Worm (Caenorhabditis elegans) whole organism, L4 larva: ENCODE measurements around the gene R07E5.15.
A peak's percentile ranks its signal among the peaks of the same experiment; 100 is the strongest.

Experiments used
- T20F7.1 ChIP-seq: fragments of 200-800 bp; sonication (Bioruptor generic); optimal IDR thresholded peaks from 2 replicates; lab custom pipeline; 2018; ENCODE audit warnings: mild to moderate bottlenecking, missing genetic modification characterization, missing compliant biosample characterization
- ZK337.2 ChIP-seq: fragments of 200-800 bp; sonication (Bioruptor generic); IDR thresholded peaks from 2 replicates; pipeline ENCODE4 v1.3.6; 2022; ENCODE audit warnings: missing genetic modification reagents, missing genetic modification characterization, missing compliant biosample characterization
- arid-1 ChIP-seq: fragments of 200-800 bp; sonication (Bioruptor generic); conservative IDR thresholded peaks from 2 replicates; pipeline ENCODE4 v1.3.6; 2022; ENCODE audit warnings: missing genetic modification reagents, missing genetic modification characterization, missing compliant biosample characterization
- ceh-20 ChIP-seq: fragments of 200-800 bp; sonication (Bioruptor generic); IDR thresholded peaks from 2 replicates; pipeline ENCODE4 v1.3.6; 2022; ENCODE audit warnings: missing genetic modification reagents, missing genetic modification characterization, missing compliant biosample characterization
- ceh-28 ChIP-seq: fragments of 150-350 bp; optimal IDR thresholded peaks from 2 replicates; lab custom pipeline; 2014; ENCODE audit warnings: missing biosample characterization, missing genetic modification reagents, missing genetic modification characterization
- ceh-32 ChIP-seq: sonication (generic microtip); optimal IDR thresholded peaks from 2 replicates; lab custom pipeline; 2016; ENCODE audit warnings: mild to moderate bottlenecking, missing genetic modification characterization, missing compliant biosample characterization; ENCODE audit not compliant: poor library complexity
- ceh-62 ChIP-seq: sonication (generic microtip); optimal IDR thresholded peaks from 2 replicates; lab custom pipeline; 2017; ENCODE audit warnings: missing biosample characterization, missing genetic modification characterization
- ceh-82 ChIP-seq: sonication (generic microtip); optimal IDR thresholded peaks from 2 replicates; lab custom pipeline; 2017; ENCODE audit warnings: missing biosample characterization, missing genetic modification characterization
- dmd-8 ChIP-seq: fragments of 200-800 bp; sonication (Bioruptor generic); IDR thresholded peaks from 2 replicates; pipeline ENCODE4 v1.3.6; 2022; ENCODE audit warnings: missing genetic modification characterization, missing compliant biosample characterization
- dpl-1 ChIP-seq: fragments of 150-350 bp; optimal IDR thresholded peaks from 2 replicates; lab custom pipeline; 2014; ENCODE audit warnings: missing biosample characterization, missing genetic modification reagents, missing genetic modification characterization
- lin-1 ChIP-seq: fragments of 200-800 bp; sonication (Bioruptor generic); IDR thresholded peaks from 2 replicates; pipeline ENCODE4 v1.3.6; 2022; ENCODE audit warnings: missing genetic modification reagents, missing genetic modification characterization, missing compliant biosample characterization
- lin-38 ChIP-seq: fragments of 200-800 bp; sonication (Bioruptor generic); IDR thresholded peaks from 2 replicates; pipeline ENCODE4 v1.3.6; 2022; ENCODE audit warnings: missing genetic modification reagents, missing genetic modification characterization, missing compliant biosample characterization
- lin-39 ChIP-seq: fragments of 150-350 bp; optimal IDR thresholded peaks from 2 replicates; lab custom pipeline; 2014; ENCODE audit warnings: missing biosample characterization, missing genetic modification reagents, missing genetic modification characterization
- madf-5 ChIP-seq, 2 experiments: fragments of 200-800 bp; sonication (Bioruptor generic); IDR thresholded peaks; 2 replicates each; pipeline ENCODE4 v1.3.6; 2022; ENCODE audit warnings: missing compliant biosample characterization in 2 of 2, missing genetic modification characterization in 2 of 2
- mdl-1 ChIP-seq, 2 experiments: fragments of 150-350 bp in 1 of 2; sonication (generic microtip) in 1 of 2; optimal IDR thresholded peaks; 2 replicates each; lab custom pipeline; 2014 to 2017; ENCODE audit warnings: missing biosample characterization in 2 of 2, missing genetic modification characterization in 2 of 2
- mdt-29 ChIP-seq: fragments of 200-800 bp; sonication (Bioruptor generic); IDR thresholded peaks from 2 replicates; pipeline ENCODE4 v1.3.6; 2022; ENCODE audit warnings: missing genetic modification reagents, missing genetic modification characterization, missing compliant biosample characterization
- mep-1 ChIP-seq: fragments of 150-350 bp; sonication (generic microtip); optimal IDR thresholded peaks from 3 replicates; lab custom pipeline; 2014; ENCODE audit warnings: missing biosample characterization, missing genetic modification characterization
- nhr-10 ChIP-seq: fragments of 150-350 bp; optimal IDR thresholded peaks from 2 replicates; lab custom pipeline; 2014; ENCODE audit warnings: missing biosample characterization, missing genetic modification characterization
- nhr-48 ChIP-seq: sonication (generic microtip); optimal IDR thresholded peaks from 2 replicates; lab custom pipeline; 2016; ENCODE audit warnings: mild to moderate bottlenecking, missing genetic modification characterization, missing compliant biosample characterization
- nhr-76 ChIP-seq: fragments of 150-350 bp; optimal IDR thresholded peaks from 2 replicates; lab custom pipeline; 2014; ENCODE audit warnings: missing biosample characterization, missing genetic modification characterization
- nhr-77 ChIP-seq: fragments of 150-350 bp; optimal IDR thresholded peaks from 2 replicates; lab custom pipeline; 2014; ENCODE audit warnings: missing biosample characterization, missing genetic modification characterization
- pqm-1 ChIP-seq: sonication (generic microtip); optimal IDR thresholded peaks from 2 replicates; lab custom pipeline; 2017; ENCODE audit warnings: missing biosample characterization, missing genetic modification characterization
- sdz-12 ChIP-seq: fragments of 200-800 bp; sonication (Bioruptor generic); optimal IDR thresholded peaks from 2 replicates; lab custom pipeline; 2018; ENCODE audit warnings: mild to moderate bottlenecking, missing genetic modification characterization, missing compliant biosample characterization
- skn-1 ChIP-seq: fragments of 150-350 bp; optimal IDR thresholded peaks from 2 replicates; lab custom pipeline; 2014; ENCODE audit warnings: missing biosample characterization, missing genetic modification characterization
- tra-1 ChIP-seq: fragments of 200-800 bp; sonication (Bioruptor generic); IDR thresholded peaks from 2 replicates; pipeline ENCODE4 v1.3.6; 2022; ENCODE audit warnings: missing genetic modification reagents, missing genetic modification characterization, missing compliant biosample characterization
- unc-62 ChIP-seq, 3 experiments: fragments of 150-350 bp in 1 of 3; sonication (generic microtip); optimal IDR thresholded peaks in 2 of 3; peaks in 1 of 3; 1 replicate in 1 of 3; 2 replicates in 2 of 3; lab custom pipeline; 2014 to 2017; ENCODE audit warnings: missing biosample characterization in 3 of 3, missing genetic modification characterization in 3 of 3, missing genetic modification reagents in 3 of 3, missing genotype in 1 of 3
- vab-7 ChIP-seq: fragments of 200-800 bp; sonication (Bioruptor generic); IDR thresholded peaks from 2 replicates; pipeline ENCODE4 v1.3.6; 2022; ENCODE audit warnings: missing genetic modification reagents, missing genetic modification characterization, missing compliant biosample characterization
- zfp-2 ChIP-seq: sonication (generic microtip); optimal IDR thresholded peaks from 2 replicates; lab custom pipeline; 2016; ENCODE audit warnings: mild to moderate bottlenecking, missing genetic modification characterization, missing compliant biosample characterization
- ztf-7 ChIP-seq: fragments of 150-350 bp; optimal IDR thresholded peaks from 2 replicates; lab custom pipeline; 2014; ENCODE audit warnings: missing biosample characterization, missing genetic modification characterization

R07E5.15 gene

ce11 chrIII:4398463-4398862 is 2.8 kb upstream of the R07E5.15 start, which contains the start of gene R07E5.6:
R07E5.6 (plus strand) TSS chrIII:4398763.
- TF ChIP-seq ceh-82 (tag; lab: Kevin White, UChicago) = no peak
- peak; percentile 51 for TF ChIP-seq ceh-28 (tag; lab: Kevin White, UChicago)

DNA sequence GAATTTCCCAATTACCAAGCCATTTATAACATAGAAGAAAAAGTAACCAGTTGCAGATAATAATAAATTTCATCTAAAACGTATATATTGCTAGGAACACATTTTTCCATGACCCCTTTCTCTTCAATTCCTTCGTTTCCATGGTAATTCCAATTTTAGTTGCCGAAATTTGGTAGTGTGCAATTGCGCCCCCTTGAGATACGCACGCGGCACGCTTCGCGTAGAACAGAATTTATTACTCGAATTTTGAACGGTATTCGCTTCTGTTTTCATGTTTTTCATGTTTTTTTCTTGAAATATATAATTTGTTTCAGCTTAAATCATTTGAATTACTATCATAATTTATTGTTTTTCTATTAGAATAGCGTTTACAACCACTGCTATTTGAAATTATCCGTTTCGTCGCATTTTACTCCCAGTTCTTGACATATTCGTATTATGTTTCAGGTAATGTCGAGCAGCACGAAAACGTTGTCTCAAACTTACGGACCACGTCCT is 3.1 kb downstream of the R07E5.15 start, which contains the start of the genes R07E5.17 and snfc-5:
R07E5.17 (minus strand) TSS at position 98 of the 498 bp plus-strand sequence.
snfc-5 (plus strand) TSS at position 448 of the 498 bp plus-strand sequence.
- TF ChIP-seq mdl-1 (tag; optimal IDR thresholded peaks at IDR 0.05; lab: Kevin White, UChicago) = peak in 1 of 2 experiments; percentile 21
- peak; percentile 46 for TF ChIP-seq nhr-77 (tag; lab: Kevin White, UChicago)
- TF ChIP-seq lin-38 = peak; percentile 82
- TF ChIP-seq ceh-62 (tag; lab: Kevin White, UChicago) = no peak
- peak; percentile 25 for TF ChIP-seq pqm-1
- TF ChIP-seq mep-1 = no peak
- TF ChIP-seq dpl-1 (GFP tag; lab: Kevin White, UChicago) = peak; percentile 47

DNA sequence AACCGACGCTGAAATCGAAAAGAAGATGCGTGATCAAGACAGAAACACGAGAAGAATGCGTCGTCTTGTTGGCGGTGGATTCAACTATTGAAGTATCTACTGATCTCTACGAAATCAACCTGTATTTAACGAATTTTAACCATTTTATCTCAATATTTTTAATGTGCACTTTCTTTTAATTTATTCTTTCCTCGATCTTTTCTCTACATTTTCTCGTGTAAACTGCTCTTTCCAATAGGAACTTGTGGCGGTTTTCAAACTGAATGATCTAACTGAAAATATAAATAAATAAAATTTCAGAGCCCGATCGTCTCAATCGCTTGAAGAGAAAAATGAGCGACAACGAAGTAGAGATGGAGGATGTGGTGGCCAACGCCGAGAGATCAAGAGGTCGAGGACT is 4.7 kb downstream of the R07E5.15 start, which contains the start of gene rnp-4:
rnp-4 (plus strand) TSS at position 301 of the 400 bp plus-strand sequence.
- TF ChIP-seq tra-1 (GFP tag; lab: Robert Waterston, UW) (no peak), vab-7 (no peak), arid-1 (GFP tag; lab: Robert Waterston, UW) (no peak), ceh-32 (no peak), mdt-29 (GFP tag; lab: Robert Waterston, UW) (no peak), lin-1 (GFP tag; lab: Robert Waterston, UW) (no peak), sdz-12 (no peak), nhr-10 (tag; lab: Kevin White, UChicago) (no peak), zfp-2 (tag; lab: Kevin White, UChicago) (no peak), nhr-48 (no peak), dpl-1 (GFP tag; lab: Kevin White, UChicago) (no peak), ceh-20 (GFP tag; lab: Robert Waterston, UW) (no peak)

- no peak for TF ChIP-seq nhr-76 (tag; lab: Kevin White, UChicago)
- peak in 1 of 2 experiments; percentile 49 for TF ChIP-seq unc-62 (GFP tag; optimal IDR thresholded peaks at IDR 0.05 in 1 of 2; lab: Kevin White, UChicago)
- TF ChIP-seq unc-62 (tag; optimal IDR thresholded peaks at IDR 0.05; lab: Kevin White, UChicago) = no peak
- TF ChIP-seq lin-38 = 0 out of 2 replicates have a peak, but pooled peaks have one; percentile 9
Measured at ce11 chrIII:4407144-4407543, 5.9 kb downstream of the R07E5.15 start, which contains the start of gene prdx-3. prdx-3 (plus strand) TSS chrIII:4407444.

- TF ChIP-seq ceh-82 (tag; lab: Kevin White, UChicago) (no peak), ztf-7 (tag; lab: Kevin White, UChicago) (no peak), T20F7.1 (GFP tag; lab: Kevin White, UChicago) (no peak), madf-5 (GFP tag; IDR thresholded peaks at IDR 0.05; lab: Robert Waterston, UW) (no peak), dmd-8 (GFP tag; lab: Robert Waterston, UW) (no peak), lin-39 (tag; lab: Kevin White, UChicago) (no peak), skn-1 (tag; lab: Kevin White, UChicago) (no peak), ZK337.2 (GFP tag; lab: Robert Waterston, UW) (no peak), ceh-28 (tag; lab: Kevin White, UChicago) (no peak), vab-7 (no peak)
Measured at ce11 chrIII:4408251-4408650, 7.0 kb downstream of the R07E5.15 start, which contains the start of gene gpch-1. gpch-1 (plus strand) TSS chrIII:4408551.
